Fruit fly (Drosophila melanogaster) whole organism, pupa: ENCODE measurements around the gene heph.

Source experiments
- CG10348 ChIP-seq: fragments of 200-800 bp; sonication (Bioruptor generic); IDR thresholded peaks from 2 replicates; pipeline ENCODE4 v1.3.6; 2022; ENCODE audit warnings: missing biosample characterization, missing genetic modification characterization
- CG12605 ChIP-seq: fragments of 200-800 bp; sonication (Bioruptor generic); IDR thresholded peaks from 2 replicates; pipeline ENCODE4 v1.3.6; 2022; ENCODE audit warnings: missing biosample characterization, missing genetic modification characterization
- CG13204 ChIP-seq: fragments of 200-800 bp; sonication (Bioruptor generic); optimal IDR thresholded peaks from 2 replicates; lab custom pipeline; 2018; ENCODE audit warnings: missing biosample characterization, mild to moderate bottlenecking, missing genetic modification characterization, moderate library complexity
- CG14655 ChIP-seq: fragments of 200-800 bp; sonication (Bioruptor generic); optimal IDR thresholded peaks from 3 replicates; lab custom pipeline; 2017; ENCODE audit warnings: mild to moderate bottlenecking, missing biosample characterization, missing genetic modification reagents, missing genetic modification characterization
- CG15710 ChIP-seq: fragments of 200-800 bp; sonication (Bioruptor generic); optimal IDR thresholded peaks from 2 replicates; lab custom pipeline; 2018; ENCODE audit warnings: missing biosample characterization, mild to moderate bottlenecking, missing genetic modification characterization, moderate library complexity
- CG17806 ChIP-seq: fragments of 200-800 bp; sonication (Bioruptor generic); optimal IDR thresholded peaks from 2 replicates; lab custom pipeline; 2018; ENCODE audit warnings: missing biosample characterization, mild to moderate bottlenecking, missing genetic modification characterization, moderate library complexity
- CG32121 ChIP-seq: fragments of 200-800 bp; sonication (Bioruptor generic); IDR thresholded peaks from 2 replicates; pipeline ENCODE4 v1.3.6; 2022; ENCODE audit warnings: missing biosample characterization, missing genetic modification characterization
- CG34367 ChIP-seq: fragments of 200-800 bp; sonication (Bioruptor generic); optimal IDR thresholded peaks from 2 replicates; lab custom pipeline; 2018; ENCODE audit warnings: missing biosample characterization, mild to moderate bottlenecking, missing genetic modification characterization
- CG4496 ChIP-seq: fragments of 200-800 bp; sonication (Bioruptor generic); IDR thresholded peaks from 3 replicates; pipeline ENCODE4 v1.3.6; 2022; ENCODE audit warnings: missing biosample characterization, missing genetic modification characterization
- CG8159 ChIP-seq: fragments of 200-800 bp; sonication (Bioruptor generic); optimal IDR thresholded peaks from 3 replicates; lab custom pipeline; 2018; ENCODE audit warnings: missing biosample characterization, mild to moderate bottlenecking, missing genetic modification characterization, moderate library complexity
- CG8301 ChIP-seq: fragments of 200-800 bp; sonication (Bioruptor generic); optimal IDR thresholded peaks from 2 replicates; lab custom pipeline; 2018; ENCODE audit warnings: missing biosample characterization, mild to moderate bottlenecking, missing genetic modification characterization
- CG9948 ChIP-seq: fragments of 200-800 bp; sonication (Bioruptor generic); optimal IDR thresholded peaks from 2 replicates; lab custom pipeline; 2018; ENCODE audit warnings: missing biosample characterization, mild to moderate bottlenecking, missing genetic modification characterization, moderate library complexity
- D1 ChIP-seq: fragments of 200-800 bp; sonication (Bioruptor generic); optimal IDR thresholded peaks from 2 replicates; lab custom pipeline; 2018; ENCODE audit warnings: missing biosample characterization, mild to moderate bottlenecking, missing genetic modification characterization, moderate library complexity
- EcR ChIP-seq: fragments of 200-800 bp; sonication (Bioruptor generic); optimal IDR thresholded peaks from 3 replicates; lab custom pipeline; 2019; ENCODE audit warnings: missing biosample characterization, missing genetic modification characterization, mild to moderate bottlenecking, moderate library complexity, missing genetic modification reagents
- Ets98B ChIP-seq: fragments of 200-800 bp; sonication (Bioruptor generic); IDR thresholded peaks from 2 replicates; pipeline ENCODE4 v1.3.6; 2022; ENCODE audit warnings: missing biosample characterization, missing genetic modification characterization
- Pif1A ChIP-seq: fragments of 200-800 bp; sonication (Bioruptor generic); optimal IDR thresholded peaks from 3 replicates; lab custom pipeline; 2016; ENCODE audit warnings: missing biosample characterization, missing genetic modification characterization
- Pif1B ChIP-seq: fragments of 200-800 bp; sonication (Bioruptor generic); optimal IDR thresholded peaks from 3 replicates; lab custom pipeline; 2016; ENCODE audit warnings: missing biosample characterization, missing genetic modification characterization
- Snoo ChIP-seq: fragments of 200-800 bp; sonication (Bioruptor generic); optimal IDR thresholded peaks from 3 replicates; lab custom pipeline; 2017; ENCODE audit warnings: missing biosample characterization, mild to moderate bottlenecking, missing genetic modification characterization, inconsistent platforms
- fd96Ca ChIP-seq: fragments of 200-800 bp; sonication (Bioruptor generic); IDR thresholded peaks from 3 replicates; pipeline ENCODE4 v1.3.6; 2022; ENCODE audit warnings: missing biosample characterization, missing genetic modification characterization
- gl ChIP-seq: fragments of 200-800 bp; sonication (Bioruptor generic); optimal IDR thresholded peaks from 2 replicates; lab custom pipeline; 2018; ENCODE audit warnings: missing biosample characterization, mild to moderate bottlenecking, missing genetic modification characterization
- rn ChIP-seq: fragments of 200-800 bp; sonication (Bioruptor generic); IDR thresholded peaks from 2 replicates; pipeline ENCODE4 v1.3.6; 2022; ENCODE audit warnings: missing biosample characterization, missing genetic modification characterization

Gene heph

DNA sequence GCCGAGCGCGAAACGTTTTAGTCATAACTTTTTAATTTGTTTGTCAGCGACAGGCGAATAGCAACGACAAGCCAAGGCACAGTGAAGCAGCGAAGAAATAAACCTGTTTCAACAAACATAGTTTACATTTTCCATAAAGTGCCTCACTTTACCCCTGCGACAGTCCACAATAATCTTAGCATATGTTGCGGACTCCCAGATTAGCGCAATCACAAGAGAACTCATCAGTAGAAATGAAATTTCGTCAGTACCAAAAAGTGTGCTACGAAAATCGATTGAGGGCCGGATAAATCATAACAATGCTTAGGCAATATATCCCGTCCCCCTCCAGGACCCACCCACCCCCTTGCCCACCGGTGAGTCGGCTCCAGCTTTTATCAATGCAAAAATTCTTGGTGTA is 86.9 kb downstream of the heph start:
- TF ChIP-seq CG12605 (GFP tag; lab: Robert Waterston, UW) (no peak), EcR (GFP tag; lab: Kevin White, UChicago) (no peak), CG8159 (no peak), CG34367 (no peak), Snoo (tag; lab: Kevin White, UChicago) (no peak), CG13204 (no peak), CG14655 (GFP tag; lab: Kevin White, UChicago) (no peak), fd96Ca (GFP tag; lab: Robert Waterston, UW) (no peak), CG17806 (tag; lab: Kevin White, UChicago) (no peak), CG15710 (tag; lab: Kevin White, UChicago) (no peak), gl (tag; lab: Kevin White, UChicago) (no peak), Pif1B (GFP tag; lab: Kevin White, UChicago) (no peak), Ets98B (GFP tag; lab: Robert Waterston, UW) (no peak), CG10348 (GFP tag; lab: Robert Waterston, UW) (no peak), CG32121 (GFP tag; lab: Robert Waterston, UW) (no peak), D1 (tag; lab: Kevin White, UChicago) (no peak), CG4496 (no peak), rn (no peak)

DNA sequence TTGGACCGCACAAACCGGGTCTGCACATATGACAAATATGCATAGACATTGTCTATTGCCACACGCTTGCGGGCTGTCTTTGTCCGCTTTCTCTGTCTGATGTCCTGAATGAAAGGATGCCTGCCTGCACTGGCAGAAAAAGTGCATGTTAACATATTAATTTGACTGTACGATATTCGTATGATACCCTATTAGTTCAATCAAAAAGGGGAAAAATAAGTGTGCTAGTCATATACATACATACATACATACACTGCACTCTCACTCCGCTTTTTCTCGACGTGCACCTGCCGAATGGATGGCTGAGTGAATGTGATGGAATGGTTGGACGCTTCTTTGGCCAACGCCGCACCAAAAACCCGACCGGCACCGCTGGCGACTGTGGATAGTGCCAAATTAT is 113.7 kb downstream of the heph start:
- TF ChIP-seq Pif1B (GFP tag; lab: Kevin White, UChicago) (no peak), CG15710 (tag; lab: Kevin White, UChicago) (peak; percentile 11), gl (tag; lab: Kevin White, UChicago) (no peak), fd96Ca (GFP tag; lab: Robert Waterston, UW) (peak; percentile 35; the same call in 1 of the 3 replicates), CG34367 (no peak), rn (no peak), CG32121 (GFP tag; lab: Robert Waterston, UW) (0 out of 2 replicates have a peak, but pooled peaks have one; percentile 30), CG8301 (tag; lab: Kevin White, UChicago) (peak; percentile 64), EcR (GFP tag; lab: Kevin White, UChicago) (no peak), CG12605 (GFP tag; lab: Robert Waterston, UW) (0 out of 2 replicates have a peak, but pooled peaks have one; percentile 20), Ets98B (GFP tag; lab: Robert Waterston, UW) (peak; percentile 56), CG8159 (peak; percentile 24), CG14655 (GFP tag; lab: Kevin White, UChicago) (peak; percentile 38), CG9948 (peak; percentile 19), CG17806 (tag; lab: Kevin White, UChicago) (peak; percentile 11), Pif1A (GFP tag; lab: Kevin White, UChicago) (peak; percentile 7), CG4496 (peak; percentile 51; the same call in 2 of the 3 replicates)

DNA sequence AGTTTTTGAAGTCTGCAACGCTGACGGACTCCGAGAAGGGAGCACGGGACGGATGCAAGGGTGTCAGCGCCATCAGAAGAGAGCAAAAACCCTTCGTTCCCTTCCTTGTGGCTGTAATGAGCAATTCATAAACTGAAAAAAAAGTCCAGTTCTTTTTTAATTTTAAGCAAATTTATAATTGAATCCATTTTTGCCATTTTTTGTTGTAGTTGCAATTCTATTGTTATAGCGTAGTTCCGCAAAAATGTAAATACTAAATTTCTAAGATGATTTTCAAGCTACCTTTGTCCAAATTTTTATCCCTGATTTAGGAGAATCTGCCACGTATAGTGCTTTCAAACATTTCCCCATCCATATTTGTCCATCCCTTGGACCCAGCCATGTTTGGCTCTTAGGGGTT is 130.6 kb downstream of the heph start:
- TF ChIP-seq CG10348 (GFP tag; lab: Robert Waterston, UW) (no peak), CG8159 (no peak), Pif1A (GFP tag; lab: Kevin White, UChicago) (no peak), CG9948 (no peak), CG14655 (GFP tag; lab: Kevin White, UChicago) (no peak), CG12605 (GFP tag; lab: Robert Waterston, UW) (no peak), CG15710 (tag; lab: Kevin White, UChicago) (no peak), fd96Ca (GFP tag; lab: Robert Waterston, UW) (no peak), CG34367 (no peak), CG17806 (tag; lab: Kevin White, UChicago) (no peak), D1 (tag; lab: Kevin White, UChicago) (no peak), rn (no peak), EcR (GFP tag; lab: Kevin White, UChicago) (no peak), CG8301 (tag; lab: Kevin White, UChicago) (no peak), gl (tag; lab: Kevin White, UChicago) (no peak), Snoo (tag; lab: Kevin White, UChicago) (no peak)
- TF ChIP-seq, all 21 proteins: peak for 0

DNA sequence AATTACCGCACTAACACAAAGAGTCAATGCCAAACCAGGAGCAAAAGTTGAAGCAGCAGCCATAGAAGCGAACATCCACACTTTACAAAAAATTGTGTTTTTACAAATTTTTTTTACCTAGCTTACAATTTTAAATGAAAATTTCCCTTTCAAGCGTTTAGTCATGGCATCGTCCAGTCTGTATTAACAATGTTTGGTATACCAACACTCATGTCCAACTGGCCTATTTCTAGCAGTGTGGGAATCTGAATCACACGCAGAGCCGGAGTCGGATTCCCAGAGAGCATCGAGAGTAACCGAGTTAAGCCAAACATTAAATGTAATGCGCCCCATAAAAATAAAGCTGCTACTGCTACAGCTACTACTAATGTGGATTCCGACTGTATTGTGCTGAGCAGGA is 132.7 kb downstream of the heph start:
- no peak for TF ChIP-seq CG12605 (GFP tag; lab: Robert Waterston, UW)
- peak; percentile 31 for TF ChIP-seq Pif1A (GFP tag; lab: Kevin White, UChicago)
- TF ChIP-seq CG4496, result no peak
- peak; percentile 10 for TF ChIP-seq CG14655 (GFP tag; lab: Kevin White, UChicago)
- TF ChIP-seq CG8301 (tag; lab: Kevin White, UChicago), result peak; percentile 18
- 0 out of 2 replicates have a peak, but pooled peaks have one; percentile 8 for TF ChIP-seq Ets98B (GFP tag; lab: Robert Waterston, UW)

DNA sequence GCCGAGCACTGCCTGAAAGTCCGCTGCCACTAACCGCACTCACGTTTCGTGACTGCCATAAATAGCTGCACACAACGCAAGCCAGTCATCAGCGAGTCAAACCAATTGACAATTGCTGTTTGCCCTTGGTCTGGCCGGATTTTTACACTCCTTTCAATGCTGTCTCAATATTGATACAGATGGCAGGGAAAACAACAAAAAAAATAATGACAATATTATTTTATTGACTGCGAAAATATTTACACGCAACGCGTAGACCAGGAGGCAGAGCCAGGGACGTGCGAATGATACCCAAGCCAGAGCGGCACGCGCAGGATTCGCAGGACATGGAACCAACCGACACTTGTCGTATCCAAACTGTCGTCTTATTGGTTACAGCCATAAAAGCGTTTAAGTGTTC is 137.0 kb downstream of the heph start:
- no peak for TF ChIP-seq CG34367
- no peak for TF ChIP-seq CG32121 (GFP tag; lab: Robert Waterston, UW)
- TF ChIP-seq gl (tag; lab: Kevin White, UChicago), result no peak

DNA sequence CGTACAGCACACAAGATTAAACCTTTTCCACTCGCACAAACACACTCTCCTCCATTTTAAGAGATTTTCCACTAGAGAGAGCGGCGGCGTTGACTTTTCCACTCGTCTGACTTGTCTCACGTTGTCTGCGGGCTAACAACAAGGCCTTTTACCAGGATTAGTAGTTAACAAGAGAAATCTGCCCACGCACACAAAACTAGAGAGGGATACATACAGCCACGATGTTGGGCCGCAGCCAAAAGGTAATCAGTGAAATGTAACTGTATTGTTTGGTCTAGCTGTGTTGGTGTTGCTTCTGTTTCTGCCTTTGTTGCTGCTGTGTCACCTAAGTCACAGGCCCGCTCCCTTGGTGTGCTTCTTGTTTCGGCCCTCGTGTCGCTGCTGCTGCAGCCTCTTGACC is 142.8 kb downstream of the heph start:
- no peak for TF ChIP-seq CG34367
- no peak for TF ChIP-seq Ets98B (GFP tag; lab: Robert Waterston, UW)
- no peak for TF ChIP-seq EcR (GFP tag; lab: Kevin White, UChicago)
- no peak for TF ChIP-seq Snoo (tag; lab: Kevin White, UChicago)
- no peak for TF ChIP-seq CG14655 (GFP tag; lab: Kevin White, UChicago)
- TF ChIP-seq CG8159, result no peak
- no peak for TF ChIP-seq CG32121 (GFP tag; lab: Robert Waterston, UW)
- TF ChIP-seq Pif1B (GFP tag; lab: Kevin White, UChicago), result no peak
- no peak for TF ChIP-seq CG4496
- no peak for TF ChIP-seq CG12605 (GFP tag; lab: Robert Waterston, UW)
- TF ChIP-seq CG13204, result no peak
- no peak for TF ChIP-seq CG15710 (tag; lab: Kevin White, UChicago)
- TF ChIP-seq rn, result no peak
- TF ChIP-seq CG8301 (tag; lab: Kevin White, UChicago), result no peak
